Worm (Caenorhabditis elegans) whole organism, young adult: ENCODE results near the gene C09E7.8.

Experiments
- attf-3 ChIP-seq: fragments of 200-800 bp; sonication (Bioruptor generic); conservative IDR thresholded peaks from 2 replicates; pipeline ENCODE4 v1.3.6; 2022; ENCODE audit warnings: missing genetic modification reagents, missing genetic modification characterization, missing compliant biosample characterization

C09E7.8 gene

ce11 chrIII:6504157-6504556, 54.2 kb downstream of the C09E7.8 start:
- peak; percentile 79 for TF ChIP-seq attf-3
